Worm (Caenorhabditis elegans) whole organism, midembryonic: ENCODE measurements around the gene str-27.

Source experiments
- T22C8.4 ChIP-seq: fragments of 200-800 bp; sonication (Bioruptor generic); IDR thresholded peaks from 2 replicates; pipeline ENCODE4 v1.3.6; 2022; ENCODE audit warnings: missing genetic modification characterization, missing compliant biosample characterization
- cog-1 ChIP-seq: sonication (generic microtip); optimal IDR thresholded peaks from 2 replicates; lab custom pipeline; 2016; ENCODE audit warnings: missing genetic modification characterization, missing compliant biosample characterization
- flt-1 ChIP-seq: fragments of 200-800 bp; sonication (Bioruptor generic); IDR thresholded peaks from 2 replicates; pipeline ENCODE4 v1.3.6; 2022; ENCODE audit warnings: missing genetic modification characterization, missing compliant biosample characterization
- klf-2 ChIP-seq: fragments of 200-800 bp; sonication (Bioruptor generic); conservative IDR thresholded peaks from 2 replicates; pipeline ENCODE4 v1.3.6; 2022; ENCODE audit warnings: missing genetic modification reagents, missing genetic modification characterization, missing compliant biosample characterization
- med-1 ChIP-seq: sonication (generic microtip); optimal IDR thresholded peaks from 2 replicates; lab custom pipeline; 2017; ENCODE audit warnings: missing genetic modification characterization, mild to moderate bottlenecking, missing compliant biosample characterization, antibody characterized with exemption, missing genetic modification reagents; ENCODE audit not compliant: insufficient read depth
- ref-1 ChIP-seq: fragments of 200-800 bp; sonication (Bioruptor generic); conservative IDR thresholded peaks from 2 replicates; pipeline ENCODE4 v1.3.6; 2022; ENCODE audit warnings: missing genetic modification reagents, missing genetic modification characterization, missing compliant biosample characterization
- tab-1 ChIP-seq: fragments of 200-800 bp; sonication (Bioruptor generic); IDR thresholded peaks from 2 replicates; pipeline ENCODE4 v1.3.6; 2022; ENCODE audit warnings: missing genetic modification characterization, missing compliant biosample characterization
- ztf-23 ChIP-seq: fragments of 200-800 bp; sonication (Bioruptor generic); IDR thresholded peaks from 2 replicates; pipeline ENCODE4 v1.3.6; 2022; ENCODE audit warnings: missing genetic modification reagents, missing genetic modification characterization, missing compliant biosample characterization
- ztf-29 ChIP-seq: fragments of 200-800 bp; sonication (Bioruptor generic); IDR thresholded peaks from 2 replicates; pipeline ENCODE4 v1.3.6; 2022; ENCODE audit warnings: missing genetic modification reagents, missing genetic modification characterization, missing compliant biosample characterization

The str-27 gene

ce11 chrV:15715636-15716035, 20.0 kb downstream of the str-27 start:
- TF ChIP-seq flt-1 (no peak), T22C8.4 (GFP tag; lab: Robert Waterston, UW) (no peak), cog-1 (tag; lab: Kevin White, UChicago) (no peak), ztf-23 (GFP tag; lab: Robert Waterston, UW) (no peak), ref-1 (GFP tag; lab: Robert Waterston, UW) (no peak), klf-2 (no peak), ztf-29 (no peak), tab-1 (GFP tag; lab: Robert Waterston, UW) (no peak), med-1 (GFP tag; lab: Kevin White, UChicago) (no peak)

ce11 chrV:15712385-15712784, 23.2 kb downstream of the str-27 start:
- TF ChIP-seq cog-1 (tag; lab: Kevin White, UChicago) (no peak), ref-1 (GFP tag; lab: Robert Waterston, UW) (no peak)

- no peak for TF ChIP-seq flt-1
- TF ChIP-seq ztf-29 = no peak
- TF ChIP-seq cog-1 (tag; lab: Kevin White, UChicago) = no peak
- no peak for TF ChIP-seq klf-2
- TF ChIP-seq ztf-23 (GFP tag; lab: Robert Waterston, UW) = no peak
- TF ChIP-seq tab-1 (GFP tag; lab: Robert Waterston, UW) = no peak
- TF ChIP-seq med-1 (GFP tag; lab: Kevin White, UChicago) = no peak
- no peak for TF ChIP-seq T22C8.4 (GFP tag; lab: Robert Waterston, UW)
- no peak for TF ChIP-seq ref-1 (GFP tag; lab: Robert Waterston, UW)
Measured at ce11 chrV:15711898-15712297, 23.7 kb downstream of the str-27 start, which contains the start of gene str-101. TSS of gene str-101 (minus strand) at chrV:15711998.

DNA sequence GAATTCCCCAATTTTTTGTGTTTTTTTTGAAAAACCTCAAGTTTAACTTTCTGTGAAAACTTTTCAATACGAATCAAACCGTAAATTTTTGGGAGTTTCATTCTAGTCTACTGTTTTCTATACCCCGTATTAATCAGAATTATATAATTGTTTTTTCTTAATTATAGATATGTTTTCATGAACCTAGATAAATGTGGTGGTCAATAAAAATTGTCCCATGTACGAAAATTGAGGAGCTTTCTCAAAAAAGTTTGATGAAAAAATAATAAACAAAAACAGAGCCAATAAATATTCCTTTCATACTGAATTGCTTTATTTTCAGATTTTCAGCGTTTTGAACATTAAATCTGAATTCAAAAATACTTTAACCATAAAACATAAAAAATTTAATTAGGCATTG, 25.2 kb downstream of the str-27 start, which contains the start of gene Y6E2A.1:
Gene Y6E2A.1, minus strand, starts transcription at position 101 of the 400 bp plus-strand sequence.
- TF ChIP-seq ztf-29 (no peak), T22C8.4 (GFP tag; lab: Robert Waterston, UW) (no peak), klf-2 (no peak), flt-1 (no peak), cog-1 (tag; lab: Kevin White, UChicago) (no peak), tab-1 (GFP tag; lab: Robert Waterston, UW) (no peak), ztf-23 (GFP tag; lab: Robert Waterston, UW) (no peak), ref-1 (GFP tag; lab: Robert Waterston, UW) (no peak), med-1 (GFP tag; lab: Kevin White, UChicago) (no peak)

DNA sequence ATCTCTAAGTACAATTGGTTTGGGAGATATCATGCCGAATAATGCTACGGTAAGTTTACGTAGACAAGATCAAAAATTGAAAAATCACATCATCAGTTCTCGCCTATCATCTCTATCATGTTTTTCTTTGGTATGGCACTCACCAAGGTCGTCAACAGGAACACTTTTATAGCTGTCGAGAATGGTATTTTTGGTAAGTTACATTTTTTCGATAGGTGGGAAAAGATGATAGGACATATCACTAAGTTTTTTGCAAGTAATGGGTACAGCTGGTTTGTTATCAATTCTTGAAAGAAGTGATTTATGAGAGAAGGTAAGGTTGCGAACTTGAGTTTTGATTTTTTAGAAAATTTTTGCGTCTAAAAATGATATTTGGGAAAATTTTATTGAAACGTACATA, 27.6 kb downstream of the str-27 start:
- TF ChIP-seq ref-1 (GFP tag; lab: Robert Waterston, UW) (no peak), ztf-23 (GFP tag; lab: Robert Waterston, UW) (no peak), T22C8.4 (GFP tag; lab: Robert Waterston, UW) (no peak), flt-1 (no peak), klf-2 (no peak), cog-1 (tag; lab: Kevin White, UChicago) (no peak)

- no peak for TF ChIP-seq tab-1 (GFP tag; lab: Robert Waterston, UW)
- TF ChIP-seq klf-2 = no peak
- TF ChIP-seq cog-1 (tag; lab: Kevin White, UChicago) = no peak
- no peak for TF ChIP-seq T22C8.4 (GFP tag; lab: Robert Waterston, UW)
- TF ChIP-seq ztf-29 = no peak
- TF ChIP-seq flt-1 = no peak
- TF ChIP-seq med-1 (GFP tag; lab: Kevin White, UChicago) = no peak
- TF ChIP-seq ref-1 (GFP tag; lab: Robert Waterston, UW) = no peak
- TF ChIP-seq ztf-23 (GFP tag; lab: Robert Waterston, UW) = no peak
Measured at ce11 chrV:15704745-15705144, 30.9 kb downstream of the str-27 start, which contains the start of gene twk-34. TSS of gene twk-34 (plus strand) at chrV:15704960.

- TF ChIP-seq cog-1 (tag; lab: Kevin White, UChicago) (no peak), ref-1 (GFP tag; lab: Robert Waterston, UW) (no peak), klf-2 (no peak), med-1 (GFP tag; lab: Kevin White, UChicago) (no peak), ztf-23 (GFP tag; lab: Robert Waterston, UW) (no peak), T22C8.4 (GFP tag; lab: Robert Waterston, UW) (no peak), flt-1 (no peak), tab-1 (GFP tag; lab: Robert Waterston, UW) (no peak), ztf-29 (no peak)
Measured at ce11 chrV:15702263-15702662, 33.4 kb downstream of the str-27 start, which contains the start of gene nhr-53. TSS of gene nhr-53 (minus strand) at chrV:15702363.

DNA sequence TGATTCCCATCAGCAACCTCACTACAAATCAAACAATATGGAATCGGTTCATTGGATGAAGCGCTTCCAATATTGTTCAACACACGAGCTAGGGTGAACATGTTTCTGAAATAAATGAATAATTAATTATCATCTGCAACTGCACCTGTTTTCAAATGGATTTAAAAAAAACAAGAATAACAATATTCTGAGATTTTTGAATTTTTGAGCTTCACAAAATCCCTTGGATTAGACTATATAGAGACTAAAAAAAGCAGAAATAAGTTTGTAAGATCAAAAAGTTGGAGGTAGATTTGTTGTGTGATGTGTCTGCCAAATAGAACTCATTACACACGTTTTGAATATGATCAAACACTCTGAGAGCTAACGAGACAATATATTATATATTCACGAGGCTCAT, 35.8 kb downstream of the str-27 start, which contains the start of gene nhr-199:
Gene nhr-199, minus strand, starts transcription at position 101 of the 400 bp plus-strand sequence.
- TF ChIP-seq ztf-23 (GFP tag; lab: Robert Waterston, UW) (no peak), ref-1 (GFP tag; lab: Robert Waterston, UW) (no peak), klf-2 (no peak), flt-1 (no peak), med-1 (GFP tag; lab: Kevin White, UChicago) (no peak), tab-1 (GFP tag; lab: Robert Waterston, UW) (no peak), cog-1 (tag; lab: Kevin White, UChicago) (no peak), ztf-29 (no peak), T22C8.4 (GFP tag; lab: Robert Waterston, UW) (no peak)

DNA sequence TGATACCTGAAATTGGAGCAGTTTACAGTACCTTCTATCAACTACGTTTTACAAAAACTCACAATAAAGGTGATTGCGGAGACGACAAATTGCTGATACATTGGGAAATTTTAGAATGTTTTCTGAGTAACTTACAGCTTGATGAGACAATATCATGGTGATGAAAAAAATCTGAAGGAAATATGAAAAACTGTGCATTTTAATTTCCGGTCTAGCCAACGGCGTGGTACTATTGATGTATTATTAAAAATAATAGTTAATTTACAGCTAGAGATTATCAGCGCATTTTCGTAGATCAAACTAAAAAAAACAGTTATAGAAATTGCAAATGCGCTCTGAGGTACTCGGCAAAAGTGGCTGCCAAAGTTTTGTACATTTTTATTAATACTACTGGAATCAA, 37.5 kb downstream of the str-27 start, which contains the start of gene srx-29:
Gene srx-29, minus strand, starts transcription at position 101 of the 400 bp plus-strand sequence.
- TF ChIP-seq cog-1 (tag; lab: Kevin White, UChicago) (no peak), klf-2 (no peak), ztf-29 (no peak), ztf-23 (GFP tag; lab: Robert Waterston, UW) (no peak), med-1 (GFP tag; lab: Kevin White, UChicago) (no peak), tab-1 (GFP tag; lab: Robert Waterston, UW) (no peak), T22C8.4 (GFP tag; lab: Robert Waterston, UW) (no peak), flt-1 (no peak), ref-1 (GFP tag; lab: Robert Waterston, UW) (no peak)

- no peak for TF ChIP-seq klf-2
- TF ChIP-seq med-1 (GFP tag; lab: Kevin White, UChicago) = no peak
- no peak for TF ChIP-seq flt-1
- TF ChIP-seq ztf-29 = no peak
- TF ChIP-seq T22C8.4 (GFP tag; lab: Robert Waterston, UW) = no peak
- no peak for TF ChIP-seq ref-1 (GFP tag; lab: Robert Waterston, UW)
- no peak for TF ChIP-seq tab-1 (GFP tag; lab: Robert Waterston, UW)
Measured at ce11 chrV:15693682-15694081, 41.9 kb downstream of the str-27 start, which contains the start of gene nhr-198. TSS of gene nhr-198 (plus strand) at chrV:15693994.
